Worm (Caenorhabditis elegans) whole organism, L1 larva: ENCODE measurements around the gene C03F11.2.

Experiments used
- aly-2 ChIP-seq: fragments of 150-350 bp; optimal IDR thresholded peaks from 2 replicates; lab custom pipeline; 2014; ENCODE audit warnings: missing biosample characterization, missing genetic modification characterization
- ces-1 ChIP-seq: fragments of 150-350 bp; optimal IDR thresholded peaks from 2 replicates; lab custom pipeline; 2014; ENCODE audit warnings: missing biosample characterization, missing genetic modification reagents, missing genetic modification characterization
- efl-1 ChIP-seq, 4 experiments: fragments of 150-350 bp; optimal IDR thresholded peaks in 3 of 4; peaks in 1 of 4; 1 replicate in 1 of 4; 2 replicates in 3 of 4; lab custom pipeline; 2014; ENCODE audit warnings: missing biosample characterization in 2 of 4, missing genetic modification characterization in 2 of 4, missing genetic modification reagents in 2 of 4
- irx-1 ChIP-seq: sonication (generic microtip); optimal IDR thresholded peaks from 2 replicates; lab custom pipeline; 2016; ENCODE audit warnings: missing genetic modification characterization, missing compliant biosample characterization
- nhr-12 ChIP-seq: sonication (generic microtip); optimal IDR thresholded peaks from 2 replicates; lab custom pipeline; 2017; ENCODE audit warnings: missing biosample characterization, missing genetic modification characterization
- pqm-1 ChIP-seq: sonication (generic microtip); optimal IDR thresholded peaks from 3 replicates; lab custom pipeline; 2017; ENCODE audit warnings: missing biosample characterization, missing genetic modification characterization
- skn-1 ChIP-seq: fragments of 150-350 bp; optimal IDR thresholded peaks from 2 replicates; lab custom pipeline; 2014; ENCODE audit warnings: missing biosample characterization, missing genetic modification characterization
- swsn-7 ChIP-seq: sonication (generic microtip); optimal IDR thresholded peaks from 2 replicates; lab custom pipeline; 2016; ENCODE audit warnings: missing genetic modification characterization, missing compliant biosample characterization
- ztf-11 ChIP-seq, 2 experiments: sonication (generic microtip); optimal IDR thresholded peaks; 2 replicates each; lab custom pipeline; 2016 to 2017; ENCODE audit warnings: missing genetic modification characterization in 2 of 2, missing biosample characterization in 1 of 2, missing compliant biosample characterization in 1 of 2

ce11 chrX:5382778-5383177 lies 14.4 kb downstream of the C03F11.2 start:
- TF ChIP-seq aly-2 (tag; lab: Kevin White, UChicago), result no peak
- TF ChIP-seq swsn-7 (tag; lab: Kevin White, UChicago), result no peak
- TF ChIP-seq ces-1, result no peak
- TF ChIP-seq irx-1 (tag; lab: Kevin White, UChicago), result no peak
- TF ChIP-seq efl-1 (optimal IDR thresholded peaks at IDR 0.05; lab: Kevin White, UChicago), result no peak
- TF ChIP-seq efl-1 (GFP tag; optimal IDR thresholded peaks at IDR 0.05 in 1 of 2; lab: Kevin White, UChicago), result no peak
- TF ChIP-seq pqm-1 (tag; lab: Kevin White, UChicago), result no peak
- no peak for TF ChIP-seq ztf-11 (tag; optimal IDR thresholded peaks at IDR 0.05; lab: Kevin White, UChicago)
- no peak for TF ChIP-seq nhr-12 (tag; lab: Kevin White, UChicago)
- no peak for TF ChIP-seq skn-1 (tag; lab: Kevin White, UChicago)
